Worm (Caenorhabditis elegans) whole organism, mixed stage, embryonic: ENCODE measurements around the gene str-163.

ENCODE experiments used
- ceh-83 ChIP-seq: fragments of 200-800 bp; sonication (Bioruptor generic); optimal IDR thresholded peaks from 2 replicates; lab custom pipeline; 2018; ENCODE audit warnings: mild to moderate bottlenecking, missing genetic modification characterization, missing compliant biosample characterization
- lsy-2 ChIP-seq: fragments of 150-350 bp; optimal IDR thresholded peaks from 2 replicates; lab custom pipeline; 2014; ENCODE audit warnings: missing biosample characterization, missing genetic modification characterization
- nhr-12 ChIP-seq: fragments of 150-350 bp; optimal IDR thresholded peaks from 2 replicates; lab custom pipeline; 2014; ENCODE audit warnings: missing biosample characterization, missing genetic modification characterization
- sptf-1 ChIP-seq: sonication (generic microtip); optimal IDR thresholded peaks from 2 replicates; lab custom pipeline; 2017; ENCODE audit warnings: mild to moderate bottlenecking, missing genetic modification characterization, moderate library complexity, missing compliant biosample characterization
- unc-39 ChIP-seq: fragments of 150-350 bp; optimal IDR thresholded peaks from 2 replicates; lab custom pipeline; 2014; ENCODE audit warnings: missing biosample characterization, missing genetic modification characterization

DNA sequence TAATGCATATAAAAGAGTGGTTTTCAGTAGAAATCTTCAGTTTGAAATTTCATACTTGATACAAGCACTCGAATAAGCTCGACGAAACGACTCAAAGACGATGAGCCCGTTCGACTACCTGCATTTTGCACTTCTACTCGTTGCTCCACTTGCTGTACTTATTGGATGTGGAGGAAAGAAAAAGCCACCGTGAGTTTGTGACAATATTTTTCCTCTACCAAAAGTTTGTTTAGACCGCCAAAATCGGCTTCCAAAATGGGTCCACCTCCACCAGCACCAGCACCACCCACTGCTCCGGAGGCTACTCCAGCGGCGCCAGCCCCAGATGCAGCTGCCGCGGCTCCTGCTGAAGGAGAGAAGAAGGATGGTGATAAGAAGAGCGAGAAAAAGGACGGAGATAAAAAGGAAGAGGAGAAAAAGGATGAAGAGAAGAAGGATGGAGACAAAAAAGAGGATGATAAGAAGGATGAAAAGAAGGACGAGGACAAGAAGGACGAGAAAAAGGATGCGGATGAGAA lies 23.2 kb downstream of the str-163 start, which contains the start of gene E03H12.5:
- TF ChIP-seq sptf-1 (no peak), nhr-12 (tag; lab: Kevin White, UChicago) (no peak), ceh-83 (no peak), lsy-2 (tag; lab: Kevin White, UChicago) (no peak), unc-39 (tag; lab: Kevin White, UChicago) (no peak)
